Fruit fly (Drosophila melanogaster): ENCODE data around the gene CG7271.

CG7271 gene

DNA sequence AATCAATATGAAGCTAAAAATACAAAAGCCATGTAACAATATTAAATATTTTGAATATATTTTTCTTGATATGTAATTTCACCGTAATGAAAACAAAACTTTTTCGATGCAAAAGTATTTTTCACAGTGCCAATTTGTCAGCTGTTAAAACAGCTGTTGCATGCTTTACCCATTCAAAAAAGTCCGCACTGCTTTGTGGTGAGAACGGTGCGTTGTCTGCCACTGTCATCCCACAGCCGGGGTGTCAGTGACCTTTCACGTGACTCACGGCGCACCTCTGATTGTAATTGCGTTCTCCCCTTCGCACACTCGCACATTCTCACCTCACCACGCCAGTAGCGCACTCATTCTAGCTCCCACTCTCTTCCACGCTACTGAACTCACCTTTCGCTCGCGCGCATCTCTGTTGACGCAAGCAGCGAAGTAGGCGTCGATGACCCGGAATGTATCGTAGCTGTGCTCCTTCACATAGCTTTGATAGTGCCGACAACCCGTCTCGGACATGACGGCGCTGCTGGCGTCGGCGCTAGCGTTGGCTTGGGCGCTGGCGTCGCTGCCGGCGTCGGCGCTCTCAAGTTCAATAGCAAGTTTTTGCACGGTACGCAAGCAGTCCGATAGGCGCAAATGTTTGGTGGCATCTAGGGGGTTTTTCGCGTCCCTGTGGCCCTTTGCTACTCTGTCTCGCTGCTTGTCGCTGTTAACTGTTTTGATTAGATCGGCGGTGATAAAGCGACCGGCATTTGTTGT is 32.6 kb downstream of the CG7271 start (continued):
- TF ChIP-seq CG1024 (GFP tag; IDR thresholded peaks at IDR 0.05) (no peak), Tbp (GFP tag; optimal IDR thresholded peaks at IDR 0.05) (no peak), crc (GFP tag; optimal IDR thresholded peaks at IDR 0.05) (peak; percentile 55), bab2 (GFP tag; optimal IDR thresholded peaks at IDR 0.05) (peak; percentile 42), CG2889 (GFP tag; IDR thresholded peaks at IDR 0.05) (0 out of 3 replicates have a peak, but pooled peaks have one; percentile 29), Mrtf (GFP tag; IDR thresholded peaks at IDR 0.05) (no peak), knrl (GFP tag; IDR thresholded peaks at IDR 0.05; ENCODE audit: partially characterized antibody) (peak; percentile 47; the same call in 2 of the 3 replicates), oc (tag; optimal IDR thresholded peaks at IDR 0.05) (peak; percentile 32), Hr39 (optimal IDR thresholded peaks at IDR 0.05) (no peak), CG10979 (tag; optimal IDR thresholded peaks at IDR 0.05) (peak; percentile 51), gsb-n (tag; optimal IDR thresholded peaks at IDR 0.05) (peak; percentile 56), pfk (GFP tag; optimal IDR thresholded peaks at IDR 0.05) (no peak), CG9437 (GFP tag; optimal IDR thresholded peaks at IDR 0.05) (no peak), CG3407 (GFP tag; optimal IDR thresholded peaks at IDR 0.05) (no peak), CG32532 (GFP tag; IDR thresholded peaks at IDR 0.05) (peak; percentile 69), CG7928 (GFP tag; optimal IDR thresholded peaks at IDR 0.05) (no peak), CG2116 (GFP tag; optimal IDR thresholded peaks at IDR 0.05) (no peak), Taf1 (GFP tag; IDR thresholded peaks at IDR 0.05) (no peak), disco-r (GFP tag; optimal IDR thresholded peaks at IDR 0.05) (peak; percentile 44), twi (tag; optimal IDR thresholded peaks at IDR 0.05) (peak; percentile 14), Atf-2 (GFP tag; optimal IDR thresholded peaks at IDR 0.05) (no peak), Adf1 (GFP tag; IDR thresholded peaks at IDR 0.05) (peak; percentile 100), CG8359 (GFP tag; optimal IDR thresholded peaks at IDR 0.05; ENCODE audit: borderline replicate concordance) (no peak), phol (tag; optimal IDR thresholded peaks at IDR 0.05) (peak; percentile 47), pb (GFP tag; optimal IDR thresholded peaks at IDR 0.05) (peak; percentile 41), Hmr (GFP tag; optimal IDR thresholded peaks at IDR 0.05) (peak; percentile 67), Hey (tag; optimal IDR thresholded peaks at IDR 0.05) (no peak), wdn (GFP tag; IDR thresholded peaks at IDR 0.05) (peak; percentile 62), luna (GFP tag; optimal IDR thresholded peaks at IDR 0.05) (peak; percentile 38), CG2120 (GFP tag; optimal IDR thresholded peaks at IDR 0.05) (peak; percentile 78), dati (GFP tag; IDR thresholded peaks at IDR 0.05) (no peak), CG4730 (GFP tag; IDR thresholded peaks at IDR 0.05) (no peak), cg (GFP tag; optimal IDR thresholded peaks at IDR 0.05) (no peak), Blimp-1 (GFP tag; optimal IDR thresholded peaks at IDR 0.05) (peak; percentile 59), HHEX (GFP tag; optimal IDR thresholded peaks at IDR 0.05) (peak; percentile 23), CG18011 (GFP tag; optimal IDR thresholded peaks at IDR 0.05) (no peak), ap (GFP tag; IDR thresholded peaks at IDR 0.05) (peak; percentile 41; the same call in 1 of the 2 replicates), Atf3 (GFP tag; optimal IDR thresholded peaks at IDR 0.05) (peak; percentile 55), ci (GFP tag; IDR thresholded peaks at IDR 0.05) (peak; percentile 38; the same call in 2 of the 3 replicates), Ravus (GFP tag; IDR thresholded peaks at IDR 0.05) (no peak), inv (GFP tag; IDR thresholded peaks at IDR 0.05; ENCODE audit: partially characterized antibody) (peak; percentile 51; the same call in 1 of the 2 replicates), D (optimal IDR thresholded peaks at IDR 0.05) (no peak), D (GFP tag; optimal IDR thresholded peaks at IDR 0.05) (peak; percentile 3), aop (GFP tag; IDR thresholded peaks at IDR 0.05) (0 out of 2 replicates have a peak, but pooled peaks have one; percentile 29), tx (GFP tag; optimal IDR thresholded peaks at IDR 0.05) (peak; percentile 45), CG15011 (GFP tag; optimal IDR thresholded peaks at IDR 0.05) (no peak), CG15073 (GFP tag; optimal IDR thresholded peaks at IDR 0.05) (no peak), CG18619 (GFP tag; optimal IDR thresholded peaks at IDR 0.05) (no peak), Abd-B (GFP tag; optimal IDR thresholded peaks at IDR 0.05) (no peak), CG31224 (GFP tag; IDR thresholded peaks at IDR 0.05) (no peak)
